Worm (Caenorhabditis elegans) whole organism, L3 larva: Measurements from ENCODE around the gene jmjd-3.2.

Experiments used
- R02D3.7 ChIP-seq: fragments of 150-350 bp; optimal IDR thresholded peaks from 2 replicates; lab custom pipeline; 2014; ENCODE audit warnings: missing biosample characterization, missing genetic modification characterization
- fkh-2 ChIP-seq: fragments of 150-350 bp; optimal IDR thresholded peaks from 2 replicates; lab custom pipeline; 2014; ENCODE audit warnings: missing biosample characterization, missing genetic modification reagents, missing genetic modification characterization
- jun-1 ChIP-seq: fragments of 150-350 bp; optimal IDR thresholded peaks from 2 replicates; lab custom pipeline; 2014; ENCODE audit warnings: missing biosample characterization, missing genetic modification reagents, missing genetic modification characterization
- nfya-1 ChIP-seq: sonication (generic microtip); optimal IDR thresholded peaks from 2 replicates; lab custom pipeline; 2017; ENCODE audit warnings: missing genetic modification characterization, mild to moderate bottlenecking, missing compliant biosample characterization, antibody characterized with exemption, moderate library complexity; ENCODE audit not compliant: insufficient read depth
- nhr-25 ChIP-seq: sonication (generic microtip); optimal IDR thresholded peaks from 2 replicates; lab custom pipeline; 2017; ENCODE audit warnings: missing biosample characterization, missing genetic modification characterization
- tbx-2 ChIP-seq: sonication (generic microtip); optimal IDR thresholded peaks from 2 replicates; lab custom pipeline; 2016; ENCODE audit warnings: mild to moderate bottlenecking, missing genetic modification characterization, missing compliant biosample characterization
- unc-62 ChIP-seq: fragments of 150-350 bp; sonication (generic microtip); optimal IDR thresholded peaks from 4 replicates; lab custom pipeline; 2014; ENCODE audit warnings: missing biosample characterization, missing genetic modification reagents, missing genetic modification characterization

DNA sequence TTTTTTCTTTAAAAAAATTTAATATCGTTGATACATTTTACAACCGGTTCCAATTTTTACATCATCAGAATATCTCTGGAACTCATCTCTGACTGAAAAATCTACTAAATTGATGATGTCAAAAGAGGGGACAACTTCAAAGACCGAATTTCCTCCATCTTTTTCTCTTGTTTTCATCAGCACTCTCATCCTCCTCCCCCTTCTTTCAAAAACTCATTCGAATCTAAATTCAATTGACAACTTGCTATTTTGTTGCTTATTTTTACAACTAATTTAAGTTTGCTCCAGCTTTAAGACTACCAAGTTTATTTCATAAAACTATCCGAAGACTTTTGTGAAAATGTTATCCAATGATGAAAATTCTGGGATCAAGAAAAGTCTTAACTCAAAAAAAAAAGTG is 49.0 kb upstream of the jmjd-3.2 start:
- TF ChIP-seq tbx-2 (tag; lab: Kevin White, UChicago) (no peak), nfya-1 (no peak), jun-1 (tag; lab: Kevin White, UChicago) (no peak), nhr-25 (no peak), unc-62 (GFP tag; lab: Kevin White, UChicago) (no peak), R02D3.7 (no peak), fkh-2 (tag; lab: Kevin White, UChicago) (no peak)
